Fruit fly (Drosophila melanogaster): ENCODE results near the gene Myc.

DNA sequence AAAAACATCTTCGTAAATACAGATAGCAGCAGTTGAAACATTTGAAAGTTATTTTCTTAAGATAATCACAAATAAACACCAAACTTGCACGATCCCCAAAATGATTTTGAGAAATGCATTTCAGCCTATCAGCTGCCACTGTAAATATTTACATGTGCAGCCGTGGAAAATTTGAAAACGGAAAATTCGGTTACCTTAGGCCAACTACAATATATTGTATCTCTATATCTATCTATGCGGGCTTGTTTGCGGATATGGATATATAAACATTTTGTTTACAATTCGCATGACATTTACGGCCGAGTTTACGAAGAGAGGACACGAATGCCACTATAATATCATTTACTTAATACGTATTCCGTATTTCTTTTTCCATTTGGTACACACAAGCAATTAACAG lies 18.5 kb upstream of the Myc start:
- TF ChIP-seq h (optimal IDR thresholded peaks at IDR 0.05) (no peak), Myc (optimal IDR thresholded peaks at IDR 0.05) (no peak), psq (optimal IDR thresholded peaks at IDR 0.05) (no peak), Sin3A (optimal IDR thresholded peaks at IDR 0.05) (no peak)

Measured in Kc167 (cell line).